Worm (Caenorhabditis elegans): ENCODE measurements around the gene twk-43.

DNA sequence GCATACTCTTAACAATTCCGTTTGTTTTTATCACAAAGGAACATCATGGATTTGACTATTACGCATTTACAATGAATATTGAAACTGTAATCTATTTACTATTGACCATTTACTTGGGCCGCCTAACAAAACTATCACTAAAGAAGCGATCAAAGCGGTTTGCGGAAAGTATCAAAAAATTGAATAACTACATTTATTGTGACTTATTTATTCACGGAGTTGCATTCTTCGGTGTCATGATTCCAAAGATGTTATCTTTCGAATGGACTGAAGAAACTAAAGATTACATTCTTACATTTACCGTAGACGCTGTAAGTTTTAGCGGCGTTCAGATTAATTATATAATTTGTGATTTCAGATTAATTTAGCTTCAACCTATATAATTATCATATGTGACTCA, 18.1 kb downstream of the twk-43 start:
- TF ChIP-seq tra-4 (tag; optimal IDR thresholded peaks at IDR 0.05) (no peak), pes-1 (GFP tag; IDR thresholded peaks at IDR 0.05) (no peak), tbx-37 (GFP tag; conservative IDR thresholded peaks at IDR 0.05) (no peak), F13C5.2 (tag; optimal IDR thresholded peaks at IDR 0.05) (no peak), ama-1 (optimal IDR thresholded peaks at IDR 0.05) (no peak), B0310.2 (tag; optimal IDR thresholded peaks at IDR 0.05) (no peak), sea-1 (GFP tag; conservative IDR thresholded peaks at IDR 0.05) (no peak), ets-7 (tag; optimal IDR thresholded peaks at IDR 0.05) (no peak), ceh-13 (GFP tag; optimal IDR thresholded peaks at IDR 0.05) (no peak)
